Fruit fly (Drosophila melanogaster) whole organism, embryonic: ENCODE data around the gene SNRPG.

Experiments
- Aef1 ChIP-seq: fragments of 200-800 bp; sonication (Bioruptor generic); IDR thresholded peaks from 3 replicates; pipeline ENCODE4 v1.3.6; 2022; ENCODE audit warnings: missing biosample characterization, missing genetic modification characterization
- Atf3 ChIP-seq: fragments of 200-800 bp; sonication (Bioruptor generic); optimal IDR thresholded peaks from 3 replicates; lab custom pipeline; 2016; ENCODE audit warnings: missing biosample characterization, missing genetic modification characterization
- CG10654 ChIP-seq: fragments of 200-800 bp; sonication (Bioruptor generic); optimal IDR thresholded peaks from 2 replicates; lab custom pipeline; 2016; ENCODE audit warnings: missing biosample characterization, missing genetic modification characterization
- CG11456 ChIP-seq: fragments of 200-800 bp; sonication (Bioruptor generic); IDR thresholded peaks from 3 replicates; pipeline ENCODE4 v1.3.6; 2022; ENCODE audit warnings: missing biosample characterization, missing genetic modification characterization
- CG12071 ChIP-seq: fragments of 200-800 bp; sonication (Bioruptor generic); optimal IDR thresholded peaks from 3 replicates; lab custom pipeline; 2018; ENCODE audit warnings: missing biosample characterization, mild to moderate bottlenecking, missing genetic modification characterization
- CG12659 ChIP-seq: fragments of 200-800 bp; sonication (Bioruptor generic); optimal IDR thresholded peaks from 3 replicates; lab custom pipeline; 2017; ENCODE audit warnings: mild to moderate bottlenecking, missing biosample characterization, missing genetic modification reagents, missing genetic modification characterization
- CG12769 ChIP-seq: fragments of 200-800 bp; sonication (Bioruptor generic); optimal IDR thresholded peaks from 2 replicates; lab custom pipeline; 2019; ENCODE audit warnings: missing biosample characterization, mild to moderate bottlenecking, missing genetic modification characterization, moderate library complexity
- CG12942 ChIP-seq: fragments of 200-800 bp; sonication (Bioruptor generic); optimal IDR thresholded peaks from 3 replicates; lab custom pipeline; 2016; ENCODE audit warnings: missing biosample characterization, missing genetic modification characterization
- CG13775 ChIP-seq: fragments of 200-800 bp; sonication (Bioruptor generic); optimal IDR thresholded peaks from 3 replicates; lab custom pipeline; 2017; ENCODE audit warnings: missing biosample characterization, mild to moderate bottlenecking, missing genetic modification characterization
- CG1602 ChIP-seq: fragments of 200-800 bp; sonication (Bioruptor generic); optimal IDR thresholded peaks from 3 replicates; lab custom pipeline; 2016; ENCODE audit warnings: missing biosample characterization, missing genetic modification characterization
- CG17328 ChIP-seq: fragments of 200-800 bp; sonication (Bioruptor generic); IDR thresholded peaks from 2 replicates; pipeline ENCODE4 v1.3.6; 2022; ENCODE audit warnings: missing biosample characterization, missing genetic modification characterization
- CG17802 ChIP-seq: fragments of 200-800 bp; sonication (Bioruptor generic); optimal IDR thresholded peaks from 2 replicates; lab custom pipeline; 2018; ENCODE audit warnings: missing biosample characterization, mild to moderate bottlenecking, missing genetic modification characterization, moderate library complexity
- CG17829 ChIP-seq: fragments of 200-800 bp; optimal IDR thresholded peaks from 2 replicates; lab custom pipeline; 2019; ENCODE audit warnings: missing biosample characterization, mild to moderate bottlenecking, missing genetic modification characterization, moderate library complexity
- CG18262 ChIP-seq: fragments of 200-800 bp; optimal IDR thresholded peaks from 3 replicates; lab custom pipeline; 2019; ENCODE audit warnings: missing biosample characterization, mild to moderate bottlenecking, missing genetic modification characterization, moderate library complexity
- CG18599 ChIP-seq: fragments of 200-800 bp; sonication (Bioruptor generic); optimal IDR thresholded peaks from 3 replicates; lab custom pipeline; 2017; ENCODE audit warnings: missing biosample characterization, missing genetic modification characterization, mild to moderate bottlenecking, moderate library complexity, missing genetic modification reagents
- CG2199 ChIP-seq: fragments of 200-800 bp; sonication (Bioruptor generic); IDR thresholded peaks from 3 replicates; pipeline ENCODE4 v1.3.6; 2022; ENCODE audit warnings: missing biosample characterization, missing genetic modification characterization
- CG31365 ChIP-seq: fragments of 200-800 bp; sonication (Bioruptor generic); optimal IDR thresholded peaks from 2 replicates; lab custom pipeline; 2018; ENCODE audit warnings: missing biosample characterization, mild to moderate bottlenecking, missing genetic modification characterization
- CG32532 ChIP-seq: fragments of 200-800 bp; sonication (Bioruptor generic); IDR thresholded peaks from 2 replicates; pipeline ENCODE4 v1.3.6; 2022; ENCODE audit warnings: missing biosample characterization, missing genetic modification characterization
- CG34376 ChIP-seq: fragments of 200-800 bp; sonication (Bioruptor generic); optimal IDR thresholded peaks from 2 replicates; lab custom pipeline; 2018; ENCODE audit warnings: missing biosample characterization, mild to moderate bottlenecking, missing genetic modification characterization
- CG43689 ChIP-seq: fragments of 200-800 bp; sonication (Bioruptor generic); IDR thresholded peaks from 2 replicates; pipeline ENCODE4 v1.3.6; 2022; ENCODE audit warnings: missing biosample characterization, missing genetic modification characterization
- CG6683 ChIP-seq: fragments of 200-800 bp; sonication (Bioruptor generic); optimal IDR thresholded peaks from 2 replicates; lab custom pipeline; 2017; ENCODE audit warnings: missing biosample characterization, mild to moderate bottlenecking, missing genetic modification characterization, missing genetic modification reagents
- CG7839 ChIP-seq: fragments of 200-800 bp; sonication (Bioruptor generic); optimal IDR thresholded peaks from 3 replicates; lab custom pipeline; 2018; ENCODE audit warnings: missing biosample characterization, mild to moderate bottlenecking, missing genetic modification characterization, moderate library complexity
- CG7928 ChIP-seq: fragments of 200-800 bp; sonication (Bioruptor generic); optimal IDR thresholded peaks from 2 replicates; lab custom pipeline; 2017; ENCODE audit warnings: missing biosample characterization, mild to moderate bottlenecking, missing genetic modification characterization
- CG9609 ChIP-seq: fragments of 200-800 bp; sonication (Bioruptor generic); optimal IDR thresholded peaks from 3 replicates; lab custom pipeline; 2016; ENCODE audit warnings: missing biosample characterization, missing genetic modification characterization
- Dad ChIP-seq: fragments of 200-800 bp; sonication (Bioruptor generic); optimal IDR thresholded peaks from 3 replicates; lab custom pipeline; 2016; ENCODE audit warnings: missing biosample characterization, missing genetic modification characterization
- E2f1 ChIP-seq: fragments of 200-800 bp; sonication (Bioruptor generic); IDR thresholded peaks from 2 replicates; pipeline ENCODE4 v1.3.6; 2022; ENCODE audit warnings: missing biosample characterization, missing genetic modification characterization
- Eip74EF ChIP-seq, 2 experiments: fragments of 200-800 bp in 1 of 2; fragments of >200 bp in 1 of 2; sonication (Bioruptor generic) in 1 of 2; optimal IDR thresholded peaks; 2 replicates each; lab custom pipeline; 2017 to 2019; ENCODE audit warnings: missing biosample characterization in 2 of 2, missing genetic modification characterization in 2 of 2, mild to moderate bottlenecking in 1 of 2, moderate library complexity in 1 of 2
- Kr ChIP-seq: fragments of 200-800 bp; sonication (Bioruptor generic); optimal IDR thresholded peaks from 2 replicates; lab custom pipeline; 2017; ENCODE audit warnings: missing biosample characterization, mild to moderate bottlenecking, missing genetic modification characterization
- Meics ChIP-seq: fragments of 200-800 bp; sonication (Bioruptor generic); optimal IDR thresholded peaks from 2 replicates; lab custom pipeline; 2017; ENCODE audit warnings: missing biosample characterization, mild to moderate bottlenecking, missing genetic modification characterization
- Pdp1 ChIP-seq, 2 experiments: fragments of 200-800 bp; sonication (Bioruptor generic); optimal IDR thresholded peaks; 3 replicates each; lab custom pipeline; 2016; ENCODE audit warnings: missing biosample characterization in 2 of 2, missing genetic modification characterization in 2 of 2, mild to moderate bottlenecking in 1 of 2, moderate library complexity in 1 of 2
- Ravus ChIP-seq: fragments of 200-800 bp; sonication (Bioruptor generic); IDR thresholded peaks from 2 replicates; pipeline ENCODE4 v1.3.6; 2022; ENCODE audit warnings: missing biosample characterization, missing genetic modification characterization
- ase ChIP-seq: fragments of 200-800 bp; sonication (Bioruptor generic); IDR thresholded peaks from 3 replicates; pipeline ENCODE4 v1.3.6; 2022; ENCODE audit warnings: missing biosample characterization, missing genetic modification characterization
- dpn ChIP-seq, 2 experiments: fragments of 200-800 bp; sonication (Bioruptor generic); optimal IDR thresholded peaks; 3 replicates each; lab custom pipeline; 2016; ENCODE audit warnings: missing biosample characterization in 2 of 2, missing genetic modification characterization in 2 of 2
- ems ChIP-seq: fragments of 200-800 bp; sonication (Bioruptor generic); optimal IDR thresholded peaks from 3 replicates; lab custom pipeline; 2016; ENCODE audit warnings: missing biosample characterization, missing genetic modification characterization
- ham ChIP-seq: fragments of 200-800 bp; sonication (Bioruptor generic); IDR thresholded peaks from 2 replicates; pipeline ENCODE4 v1.3.6; 2022; ENCODE audit warnings: missing biosample characterization, missing genetic modification characterization
- org-1 ChIP-seq: fragments of 200-800 bp; sonication (Bioruptor generic); optimal IDR thresholded peaks from 2 replicates; lab custom pipeline; 2017; ENCODE audit warnings: missing biosample characterization, missing genetic modification characterization
- p53 ChIP-seq: fragments of 200-800 bp; sonication (Bioruptor generic); optimal IDR thresholded peaks from 2 replicates; lab custom pipeline; 2016; ENCODE audit warnings: missing biosample characterization, missing genetic modification characterization
- pho ChIP-seq: fragments of 200-800 bp; sonication (Bioruptor generic); optimal IDR thresholded peaks from 2 replicates; lab custom pipeline; 2016; ENCODE audit warnings: missing biosample characterization, missing genetic modification characterization
- pita ChIP-seq: fragments of 200-800 bp; sonication (Bioruptor generic); optimal IDR thresholded peaks from 2 replicates; lab custom pipeline; 2017; ENCODE audit warnings: missing biosample characterization, mild to moderate bottlenecking, missing genetic modification characterization
- rib ChIP-seq: fragments of 200-800 bp; sonication (Bioruptor generic); IDR thresholded peaks from 2 replicates; pipeline ENCODE4 v1.3.6; 2022; ENCODE audit warnings: missing biosample characterization, missing genetic modification characterization
- sima ChIP-seq: fragments of 200-800 bp; sonication (Bioruptor generic); optimal IDR thresholded peaks from 2 replicates; lab custom pipeline; 2016; ENCODE audit warnings: missing biosample characterization, missing genetic modification characterization
- stwl ChIP-seq: fragments of 200-800 bp; sonication (Bioruptor generic); optimal IDR thresholded peaks from 3 replicates; lab custom pipeline; 2018; ENCODE audit warnings: missing biosample characterization, mild to moderate bottlenecking, missing genetic modification characterization, moderate library complexity
- tin ChIP-seq: fragments of 200-800 bp; sonication (Bioruptor generic); optimal IDR thresholded peaks from 3 replicates; lab custom pipeline; 2016; ENCODE audit warnings: missing biosample characterization, missing genetic modification characterization
- tio ChIP-seq: fragments of 200-800 bp; sonication (Bioruptor generic); optimal IDR thresholded peaks from 2 replicates; lab custom pipeline; 2017; ENCODE audit warnings: missing biosample characterization, missing genetic modification characterization, inconsistent platforms
- tll ChIP-seq, 2 experiments: fragments of 200-800 bp in 1 of 2; fragments of >200 bp in 1 of 2; sonication (Bioruptor generic) in 1 of 2; optimal IDR thresholded peaks; 2 replicates each; lab custom pipeline; 2017 to 2019; ENCODE audit warnings: missing biosample characterization in 2 of 2, missing genetic modification characterization in 2 of 2, mild to moderate bottlenecking in 1 of 2, moderate library complexity in 1 of 2
- usp ChIP-seq: fragments of >200 bp; optimal IDR thresholded peaks from 2 replicates; lab custom pipeline; 2017; ENCODE audit warnings: missing biosample characterization, missing genetic modification characterization
- wek ChIP-seq: fragments of 200-800 bp; sonication (Bioruptor generic); optimal IDR thresholded peaks from 3 replicates; lab custom pipeline; 2018; ENCODE audit warnings: missing biosample characterization, mild to moderate bottlenecking, missing genetic modification characterization, moderate library complexity
- yki ChIP-seq: fragments of >200 bp; optimal IDR thresholded peaks from 3 replicates; lab custom pipeline; 2018
- zfh2 ChIP-seq: fragments of 200-800 bp; sonication (Bioruptor generic); optimal IDR thresholded peaks from 2 replicates; lab custom pipeline; 2016; ENCODE audit warnings: missing biosample characterization, missing genetic modification characterization

Gene SNRPG

DNA sequence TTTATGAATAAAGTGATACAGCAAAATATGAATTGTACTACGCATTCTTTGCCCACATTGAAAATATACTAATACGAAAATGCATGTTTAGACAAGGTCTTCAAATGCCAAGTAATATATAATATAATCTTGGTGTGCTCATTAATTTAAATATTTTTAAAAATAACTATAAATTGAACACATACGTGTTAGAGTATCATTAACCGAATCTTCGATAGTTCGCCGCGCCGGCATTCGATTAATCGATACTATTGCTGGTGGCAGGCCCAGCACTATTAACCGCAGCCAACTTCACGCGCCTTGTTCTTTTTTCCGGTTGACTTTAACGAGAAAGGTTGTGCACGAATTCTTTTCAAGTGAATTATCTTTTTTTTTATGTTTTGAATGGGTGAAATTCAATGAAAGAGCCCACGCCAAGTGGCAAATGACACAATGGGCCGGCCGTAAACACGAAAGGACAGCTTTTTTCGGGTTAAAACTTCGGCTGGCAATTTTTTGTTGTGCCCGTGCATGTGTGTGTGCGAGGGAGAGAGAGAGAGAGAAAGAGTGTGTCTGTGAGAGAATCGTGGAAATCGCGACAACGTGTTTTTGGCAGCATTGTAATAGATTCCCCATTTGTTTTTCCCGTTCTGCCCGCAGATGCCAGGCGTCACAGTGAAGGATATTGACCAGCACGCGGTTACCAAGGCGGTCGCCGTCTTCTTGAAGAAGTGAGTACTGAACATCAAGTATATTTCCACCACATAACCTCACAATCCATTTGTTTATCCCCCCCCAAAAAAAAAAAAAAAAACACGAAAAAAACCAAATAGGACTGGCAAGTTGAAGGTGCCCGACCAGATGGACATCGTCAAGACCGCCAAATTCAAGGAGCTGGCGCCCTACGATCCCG is 2.4 kb downstream of the SNRPG start, which contains the start of gene RpS19a (continued):
- TF ChIP-seq Pdp1 (GFP tag; optimal IDR thresholded peaks at IDR 0.05; lab: Kevin White, UChicago) (peak; percentile 7 to 34), CG43689 (GFP tag; lab: Robert Waterston, UW) (peak; percentile 68; the same call in 1 of the 2 replicates), yki (lab: Kevin White, UChicago) (no peak), CG17328 (GFP tag; lab: Robert Waterston, UW) (peak; percentile 89), CG18262 (peak; percentile 60), ase (GFP tag; lab: Robert Waterston, UW) (peak; percentile 73; the same call in 2 of the 3 replicates), zfh2 (GFP tag; lab: Kevin White, UChicago) (peak; percentile 23), CG17802 (tag; lab: Kevin White, UChicago) (peak; percentile 80), Atf3 (GFP tag; lab: Kevin White, UChicago) (no peak), sima (GFP tag; lab: Kevin White, UChicago) (no peak), CG2199 (GFP tag; lab: Robert Waterston, UW) (peak; percentile 74; the same call in 1 of the 3 replicates), Ravus (GFP tag; lab: Robert Waterston, UW) (no peak), ham (peak; percentile 57; the same call in 1 of the 2 replicates), Kr (GFP tag; lab: Kevin White, UChicago) (peak; percentile 66), CG12071 (GFP tag; lab: Kevin White, UChicago) (peak; percentile 92), CG9609 (GFP tag; lab: Kevin White, UChicago) (peak; percentile 19), stwl (peak; percentile 21), CG31365 (peak; percentile 81), tin (GFP tag; lab: Kevin White, UChicago) (peak; percentile 40), CG34376 (GFP tag; lab: Kevin White, UChicago) (peak; percentile 96), wek (GFP tag; lab: Kevin White, UChicago) (peak; percentile 89), tll (GFP tag; optimal IDR thresholded peaks at IDR 0.05; lab: Kevin White, UChicago) (peak in 1 of 2 experiments; percentile 85), CG17829 (tag; lab: Kevin White, UChicago) (peak; percentile 45), CG11456 (GFP tag; lab: Robert Waterston, UW) (peak; percentile 92), pho (GFP tag; lab: Kevin White, UChicago) (peak; percentile 9), Eip74EF (GFP tag; optimal IDR thresholded peaks at IDR 0.05; lab: Kevin White, UChicago) (peak in 1 of 2 experiments; percentile 76), CG13775 (GFP tag; lab: Kevin White, UChicago) (peak; percentile 86), CG12942 (GFP tag; lab: Kevin White, UChicago) (peak; percentile 21), ems (peak; percentile 15), CG7928 (peak; percentile 26), CG7839 (tag; lab: Kevin White, UChicago) (peak; percentile 74), p53 (GFP tag; lab: Kevin White, UChicago) (no peak), org-1 (GFP tag; lab: Kevin White, UChicago) (peak; percentile 73), pita (GFP tag; lab: Kevin White, UChicago) (no peak), rib (GFP tag; lab: Robert Waterston, UW) (peak; percentile 56), usp (no peak), CG6683 (peak; percentile 56), Aef1 (GFP tag; lab: Robert Waterston, UW) (peak; percentile 64), Dad (peak; percentile 35), CG12769 (tag; lab: Kevin White, UChicago) (peak; percentile 53), CG32532 (GFP tag; lab: Robert Waterston, UW) (peak; percentile 84), E2f1 (peak; percentile 61), tio (peak; percentile 14), CG10654 (GFP tag; lab: Kevin White, UChicago) (peak; percentile 12), Meics (GFP tag; lab: Kevin White, UChicago) (peak; percentile 89), dpn (GFP tag; optimal IDR thresholded peaks at IDR 0.05; lab: Kevin White, UChicago) (peak; percentile 19 to 52), CG1602 (GFP tag; lab: Kevin White, UChicago) (no peak), CG18599 (GFP tag; lab: Kevin White, UChicago) (peak; percentile 79), CG12659 (peak; percentile 84)
